Worm (Caenorhabditis elegans) whole organism, early embryonic: ENCODE data around the gene F25E5.16.
A peak's percentile ranks its signal among the peaks of the same experiment; 100 is the strongest.
"Not testable (repeated sequence)": the region's sequence is repeated elsewhere in the genome, so short reads cannot be mapped to it uniquely, and the experiment has no call there.

Experiments used
- B0310.2 ChIP-seq: sonication (generic microtip); optimal IDR thresholded peaks from 2 replicates; lab custom pipeline; 2016; ENCODE audit warnings: mild to moderate bottlenecking, missing genetic modification characterization, missing compliant biosample characterization
- F13C5.2 ChIP-seq: sonication (generic microtip); optimal IDR thresholded peaks from 2 replicates; lab custom pipeline; 2017; ENCODE audit warnings: mild to moderate bottlenecking, missing genetic modification characterization, inconsistent platforms, missing compliant biosample characterization
- aly-1 ChIP-seq: sonication (generic microtip); optimal IDR thresholded peaks from 2 replicates; lab custom pipeline; 2016; ENCODE audit warnings: missing genetic modification characterization, missing compliant biosample characterization
- ama-1 ChIP-seq: fragments of 150-350 bp; optimal IDR thresholded peaks from 2 replicates; lab custom pipeline; 2014
- ceh-13 ChIP-seq: fragments of 200-800 bp; sonication (Bioruptor generic); optimal IDR thresholded peaks from 2 replicates; lab custom pipeline; 2018; ENCODE audit warnings: mild to moderate bottlenecking, missing genetic modification characterization, missing compliant biosample characterization
- ceh-36 ChIP-seq: sonication (generic microtip); optimal IDR thresholded peaks from 2 replicates; lab custom pipeline; 2016; ENCODE audit warnings: missing genetic modification characterization, inconsistent platforms, missing compliant biosample characterization
- ets-7 ChIP-seq: sonication (generic microtip); optimal IDR thresholded peaks from 2 replicates; lab custom pipeline; 2016; ENCODE audit warnings: missing genotype, missing genetic modification characterization, missing compliant biosample characterization
- flt-1 ChIP-seq: fragments of 200-800 bp; sonication (Bioruptor generic); IDR thresholded peaks from 2 replicates; pipeline ENCODE4 v1.3.6; 2022; ENCODE audit warnings: missing genetic modification characterization, missing compliant biosample characterization
- hmbx-1 ChIP-seq: sonication (generic microtip); optimal IDR thresholded peaks from 2 replicates; lab custom pipeline; 2016; ENCODE audit warnings: mild to moderate bottlenecking, missing genetic modification characterization, missing compliant biosample characterization
- hmg-4 ChIP-seq: fragments of 200-800 bp; sonication (Bioruptor generic); optimal IDR thresholded peaks from 2 replicates; lab custom pipeline; 2018; ENCODE audit warnings: mild to moderate bottlenecking, missing genetic modification characterization, missing compliant biosample characterization
- hnd-1 ChIP-seq: sonication (generic microtip); optimal IDR thresholded peaks from 2 replicates; lab custom pipeline; 2016; ENCODE audit warnings: missing genetic modification characterization, missing compliant biosample characterization
- pes-1 ChIP-seq: fragments of 200-800 bp; sonication (Bioruptor generic); IDR thresholded peaks from 2 replicates; pipeline ENCODE4 v1.3.6; 2022; ENCODE audit warnings: missing genetic modification reagents, missing genetic modification characterization, missing compliant biosample characterization
- scrt-1 ChIP-seq: fragments of 200-800 bp; sonication (Bioruptor generic); IDR thresholded peaks from 2 replicates; pipeline ENCODE4 v1.3.6; 2022; ENCODE audit warnings: missing genetic modification characterization, missing compliant biosample characterization
- sea-1 ChIP-seq: fragments of 200-800 bp; sonication (Bioruptor generic); conservative IDR thresholded peaks from 2 replicates; pipeline ENCODE4 v1.3.6; 2022; ENCODE audit warnings: missing genetic modification characterization, missing compliant biosample characterization
- tbx-11 ChIP-seq: fragments of 200-800 bp; sonication (Bioruptor generic); IDR thresholded peaks from 2 replicates; pipeline ENCODE4 v1.3.6; 2022; ENCODE audit warnings: missing genetic modification characterization, missing compliant biosample characterization
- tbx-37 ChIP-seq: fragments of 200-800 bp; sonication (Bioruptor generic); conservative IDR thresholded peaks from 2 replicates; pipeline ENCODE4 v1.3.6; 2022; ENCODE audit warnings: missing genetic modification reagents, missing genetic modification characterization, missing compliant biosample characterization
- tra-4 ChIP-seq: sonication (generic microtip); optimal IDR thresholded peaks from 2 replicates; lab custom pipeline; 2017; ENCODE audit warnings: missing genetic modification characterization, missing compliant biosample characterization

F25E5.16 gene

ce11 chrV:7437538-7437937 is 547 bp upstream of the F25E5.16 start, which contains the start of gene F25E5.9:
Gene F25E5.9, minus strand, starts transcription at chrV:7437919.
- TF ChIP-seq hmbx-1 (no peak), flt-1 (GFP tag; lab: Robert Waterston, UW) (no peak), sea-1 (no peak), hnd-1 (tag; lab: Kevin White, UChicago) (no peak)

DNA sequence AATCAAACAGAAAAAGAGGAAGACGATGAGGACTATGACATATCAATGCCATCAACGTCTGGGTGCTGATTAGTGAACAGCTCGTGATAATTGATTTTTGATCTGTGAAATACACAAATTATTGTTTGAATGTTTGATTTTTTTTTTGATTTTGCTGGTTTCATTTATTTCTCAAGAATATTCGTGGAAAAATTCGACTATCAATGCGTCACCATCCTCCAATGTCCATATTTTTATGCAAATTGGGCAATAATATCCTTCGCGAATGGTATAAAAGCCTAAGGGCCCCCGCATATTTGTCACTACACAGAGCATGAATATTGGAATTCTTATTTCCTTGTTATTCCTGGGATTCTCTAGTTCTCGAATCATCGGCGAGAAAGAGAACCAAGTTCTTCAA is 1.7 kb downstream of the F25E5.16 start, which contains the start of gene try-13:
Gene try-13, plus strand, starts transcription at position 301 of the 400 bp plus-strand sequence.
- TF ChIP-seq F13C5.2 (tag; lab: Kevin White, UChicago), result no peak
- TF ChIP-seq hmg-4 (GFP tag; lab: Kevin White, UChicago), result no peak
- TF ChIP-seq hmbx-1, result no peak
- TF ChIP-seq flt-1 (GFP tag; lab: Robert Waterston, UW), result no peak

DNA sequence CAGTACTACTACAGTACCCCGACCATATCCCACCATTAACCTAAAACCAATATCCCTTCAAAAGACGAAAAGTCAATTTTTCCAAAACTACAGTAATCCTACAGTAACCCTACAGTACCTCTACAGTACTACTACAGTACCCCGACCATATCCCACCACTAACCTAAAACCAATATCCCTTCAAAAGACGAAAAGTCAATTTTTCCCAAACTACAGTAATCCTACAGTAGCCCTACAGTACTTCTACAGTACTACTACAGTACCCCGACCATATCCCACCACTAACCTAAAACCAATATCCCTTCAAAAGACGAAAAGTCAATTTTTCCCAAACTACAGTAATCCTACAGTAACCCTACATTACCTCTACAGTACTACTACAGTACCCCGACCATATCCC is 5.4 kb downstream of the F25E5.16 start:
- TF ChIP-seq scrt-1 (GFP tag; lab: Robert Waterston, UW) (0 out of 2 replicates have a peak, but pooled peaks have one; percentile 35), sea-1 (peak; percentile 85), tbx-11 (GFP tag; lab: Robert Waterston, UW) (peak; percentile 68; the same call in 1 of the 2 replicates), tbx-37 (GFP tag; lab: Robert Waterston, UW) (peak; percentile 34; the same call in 1 of the 2 replicates)

DNA sequence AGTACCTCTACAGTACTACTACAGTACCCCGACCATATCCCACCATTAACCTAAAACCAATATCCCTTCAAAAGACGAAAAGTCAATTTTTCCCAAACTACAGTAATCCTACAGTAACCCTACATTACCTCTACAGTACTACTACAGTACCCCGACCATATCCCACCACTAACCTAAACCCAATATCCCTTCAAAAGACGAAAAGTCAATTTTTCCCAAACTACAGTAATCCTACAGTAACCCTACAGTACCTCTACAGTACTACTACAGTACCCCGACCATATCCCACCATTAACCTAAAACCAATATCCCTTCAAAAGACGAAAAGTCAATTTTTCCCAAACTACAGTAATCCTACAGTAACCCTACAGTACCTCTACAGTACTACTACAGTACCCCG is 6.2 kb downstream of the F25E5.16 start, which contains the start of gene nhr-141:
Gene nhr-141, plus strand, starts transcription at position 331 of the 400 bp plus-strand sequence.
- not testable (repeated sequence) for TF ChIP-seq F13C5.2 (tag; lab: Kevin White, UChicago); hmg-4 (GFP tag; lab: Kevin White, UChicago); tbx-11 (GFP tag; lab: Robert Waterston, UW)

DNA sequence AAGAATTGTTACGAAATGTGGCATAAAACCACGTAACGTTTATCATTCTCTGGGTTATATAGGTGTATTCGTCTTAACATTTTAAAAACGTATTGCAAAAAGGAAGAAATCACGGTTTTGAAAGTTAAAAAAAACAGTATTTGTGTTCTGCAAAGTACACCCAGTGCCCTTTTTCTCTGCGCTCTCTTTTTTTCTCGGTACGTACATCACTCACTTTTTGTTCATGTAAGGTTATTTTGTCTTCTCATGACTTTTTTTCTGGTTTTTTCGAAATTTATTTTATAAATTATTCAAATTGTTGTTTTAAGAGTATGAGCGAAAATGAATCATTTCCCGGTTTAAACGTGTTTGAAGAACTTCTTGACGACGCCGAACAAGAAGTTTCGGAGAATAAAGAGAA is 8.9 kb downstream of the F25E5.16 start, which contains the start of gene F25E5.5:
Gene F25E5.5, plus strand, starts transcription at position 301 of the 400 bp plus-strand sequence.
- TF ChIP-seq ama-1 (no peak), hmbx-1 (no peak), F13C5.2 (tag; lab: Kevin White, UChicago) (no peak), B0310.2 (tag; lab: Kevin White, UChicago) (no peak), sea-1 (no peak), aly-1 (tag; lab: Kevin White, UChicago) (no peak), hmg-4 (GFP tag; lab: Kevin White, UChicago) (no peak)

ce11 chrV:7449303-7449827 is 11.3 kb downstream of the F25E5.16 start, which contains the start of gene try-12:
Gene try-12, plus strand, starts transcription at chrV:7449353.
- no peak for TF ChIP-seq ceh-36
- TF ChIP-seq pes-1 (GFP tag; lab: Robert Waterston, UW), result no peak
- no peak for TF ChIP-seq hmg-4 (GFP tag; lab: Kevin White, UChicago)
- TF ChIP-seq ceh-13 (GFP tag; lab: Kevin White, UChicago), result no peak
- TF ChIP-seq ets-7 (tag; lab: Kevin White, UChicago), result no peak
- no peak for TF ChIP-seq B0310.2 (tag; lab: Kevin White, UChicago)
- no peak for TF ChIP-seq scrt-1 (GFP tag; lab: Robert Waterston, UW)
- TF ChIP-seq hmbx-1, result no peak
- no peak for TF ChIP-seq F13C5.2 (tag; lab: Kevin White, UChicago)
- no peak for TF ChIP-seq hnd-1 (tag; lab: Kevin White, UChicago)
- TF ChIP-seq sea-1, result no peak
- TF ChIP-seq flt-1 (GFP tag; lab: Robert Waterston, UW), result no peak
- TF ChIP-seq aly-1 (tag; lab: Kevin White, UChicago), result no peak
- no peak for TF ChIP-seq ama-1
- no peak for TF ChIP-seq tra-4 (tag; lab: Kevin White, UChicago)
- no peak for TF ChIP-seq tbx-37 (GFP tag; lab: Robert Waterston, UW)
- no peak for TF ChIP-seq tbx-11 (GFP tag; lab: Robert Waterston, UW)

- TF ChIP-seq ceh-36 (no peak), hmbx-1 (no peak), flt-1 (GFP tag; lab: Robert Waterston, UW) (no peak), ama-1 (no peak), tbx-11 (GFP tag; lab: Robert Waterston, UW) (no peak), tbx-37 (GFP tag; lab: Robert Waterston, UW) (no peak), ets-7 (tag; lab: Kevin White, UChicago) (no peak), B0310.2 (tag; lab: Kevin White, UChicago) (no peak), aly-1 (tag; lab: Kevin White, UChicago) (no peak), sea-1 (no peak), hmg-4 (GFP tag; lab: Kevin White, UChicago) (no peak), pes-1 (GFP tag; lab: Robert Waterston, UW) (no peak), tra-4 (tag; lab: Kevin White, UChicago) (no peak), ceh-13 (GFP tag; lab: Kevin White, UChicago) (no peak), hnd-1 (tag; lab: Kevin White, UChicago) (no peak), F13C5.2 (tag; lab: Kevin White, UChicago) (no peak), scrt-1 (GFP tag; lab: Robert Waterston, UW) (no peak)
Observed at ce11 chrV:7451421-7451820, 13.3 kb downstream of the F25E5.16 start, which contains the start of gene try-11. Gene try-11, plus strand, starts transcription at chrV:7451721.

DNA sequence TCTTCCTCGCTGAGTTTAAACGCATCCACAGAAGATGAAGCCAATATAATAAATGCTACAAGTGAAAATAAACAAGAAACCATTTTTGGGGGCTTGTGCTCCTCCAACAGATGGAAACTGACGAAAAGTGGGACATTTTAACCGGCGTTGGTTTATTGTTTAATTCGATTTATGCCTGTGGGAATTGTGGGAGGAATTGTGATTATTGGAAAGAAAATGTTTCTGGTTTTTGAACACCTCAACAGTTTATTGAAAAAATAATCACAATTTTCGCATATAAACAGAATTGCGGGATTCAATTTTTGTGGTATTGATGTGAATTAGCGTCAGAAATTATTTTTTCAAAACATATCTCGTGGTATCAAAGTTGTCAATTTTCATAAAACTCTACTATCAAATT is 16.2 kb downstream of the F25E5.16 start, which contains the start of gene try-8:
Gene try-8, minus strand, starts transcription at position 101 of the 400 bp plus-strand sequence.
- no peak for TF ChIP-seq ceh-36
- no peak for TF ChIP-seq tra-4 (tag; lab: Kevin White, UChicago)
- TF ChIP-seq ceh-13 (GFP tag; lab: Kevin White, UChicago), result no peak
- no peak for TF ChIP-seq tbx-11 (GFP tag; lab: Robert Waterston, UW)
- no peak for TF ChIP-seq hnd-1 (tag; lab: Kevin White, UChicago)
- TF ChIP-seq ets-7 (tag; lab: Kevin White, UChicago), result no peak
- TF ChIP-seq hmbx-1, result no peak
- no peak for TF ChIP-seq B0310.2 (tag; lab: Kevin White, UChicago)
- TF ChIP-seq sea-1, result no peak
- no peak for TF ChIP-seq scrt-1 (GFP tag; lab: Robert Waterston, UW)
- TF ChIP-seq ama-1, result no peak
- TF ChIP-seq aly-1 (tag; lab: Kevin White, UChicago), result no peak
- TF ChIP-seq tbx-37 (GFP tag; lab: Robert Waterston, UW), result no peak
- no peak for TF ChIP-seq flt-1 (GFP tag; lab: Robert Waterston, UW)
- no peak for TF ChIP-seq pes-1 (GFP tag; lab: Robert Waterston, UW)
- TF ChIP-seq hmg-4 (GFP tag; lab: Kevin White, UChicago), result no peak
- TF ChIP-seq F13C5.2 (tag; lab: Kevin White, UChicago), result no peak
